Fruit fly (Drosophila melanogaster) whole organism, embryonic: ENCODE data around the gene CG17744.
A peak's percentile ranks its signal among the peaks of the same experiment; 100 is the strongest.

Experiments
- CG10366 ChIP-seq: fragments of 200-800 bp; sonication (Bioruptor generic); IDR thresholded peaks from 2 replicates; pipeline ENCODE4 v1.3.6; 2022; ENCODE audit warnings: missing biosample characterization, missing genetic modification characterization
- CG10979 ChIP-seq: fragments of 200-800 bp; sonication (Bioruptor generic); optimal IDR thresholded peaks from 2 replicates; lab custom pipeline; 2018; ENCODE audit warnings: missing biosample characterization, mild to moderate bottlenecking, missing genetic modification characterization, moderate library complexity
- CG15601 ChIP-seq: fragments of 200-800 bp; sonication (Bioruptor generic); optimal IDR thresholded peaks from 3 replicates; lab custom pipeline; 2019; ENCODE audit warnings: missing biosample characterization, mild to moderate bottlenecking, missing genetic modification characterization, moderate library complexity
- CG17385 ChIP-seq: fragments of 200-800 bp; sonication (Bioruptor generic); optimal IDR thresholded peaks from 3 replicates; lab custom pipeline; 2018; ENCODE audit warnings: missing biosample characterization, mild to moderate bottlenecking, missing genetic modification characterization
- CG30020 ChIP-seq: fragments of 200-800 bp; optimal IDR thresholded peaks from 2 replicates; lab custom pipeline; 2019; ENCODE audit warnings: missing biosample characterization, mild to moderate bottlenecking, missing genetic modification characterization, moderate library complexity
- CG32772 ChIP-seq: fragments of 200-800 bp; sonication (Bioruptor generic); IDR thresholded peaks from 2 replicates; pipeline ENCODE4 v1.3.6; 2022; ENCODE audit warnings: missing biosample characterization, missing genetic modification characterization
- CG34224 ChIP-seq: fragments of 200-800 bp; sonication (Bioruptor generic); IDR thresholded peaks from 3 replicates; pipeline ENCODE4 v1.3.6; 2022; ENCODE audit warnings: missing biosample characterization, missing genetic modification characterization; ENCODE audit not compliant: partially characterized antibody
- CG7271 ChIP-seq: fragments of 200-800 bp; sonication (Bioruptor generic); optimal IDR thresholded peaks from 2 replicates; lab custom pipeline; 2018; ENCODE audit warnings: missing biosample characterization, mild to moderate bottlenecking, missing genetic modification characterization, moderate library complexity
- CG7372 ChIP-seq: fragments of 200-800 bp; sonication (Bioruptor generic); IDR thresholded peaks from 2 replicates; pipeline ENCODE4 v1.3.6; 2022; ENCODE audit warnings: missing biosample characterization, missing genetic modification characterization
- CG8089 ChIP-seq: fragments of 200-800 bp; sonication (Bioruptor generic); optimal IDR thresholded peaks from 3 replicates; lab custom pipeline; 2016; ENCODE audit warnings: missing biosample characterization, missing genetic modification characterization
- CG9609 ChIP-seq: fragments of 200-800 bp; sonication (Bioruptor generic); optimal IDR thresholded peaks from 3 replicates; lab custom pipeline; 2016; ENCODE audit warnings: missing biosample characterization, missing genetic modification characterization
- Chrac-16 ChIP-seq: fragments of 200-800 bp; sonication (Bioruptor generic); optimal IDR thresholded peaks from 3 replicates; lab custom pipeline; 2016; ENCODE audit warnings: missing biosample characterization, missing genetic modification characterization
- D ChIP-seq, 2 experiments: fragments of 200-800 bp in 1 of 2; fragments of >200 bp in 1 of 2; sonication (Bioruptor generic) in 1 of 2; optimal IDR thresholded peaks; 2 replicates in 1 of 2; 3 replicates in 1 of 2; lab custom pipeline; 2017; ENCODE audit warnings: mild to moderate bottlenecking in 1 of 2, missing biosample characterization in 1 of 2, missing genetic modification characterization in 1 of 2, missing genetic modification reagents in 1 of 2
- Dbx ChIP-seq: fragments of 200-800 bp; sonication (Bioruptor generic); IDR thresholded peaks from 3 replicates; pipeline ENCODE4 v1.3.6; 2022; ENCODE audit warnings: missing biosample characterization, missing genetic modification characterization
- Gsc ChIP-seq: fragments of 200-800 bp; sonication (Bioruptor generic); IDR thresholded peaks from 2 replicates; pipeline ENCODE4 v1.3.6; 2022; ENCODE audit warnings: missing biosample characterization, missing genetic modification characterization
- HLHmδ ChIP-seq: fragments of 200-800 bp; sonication (Bioruptor generic); optimal IDR thresholded peaks from 2 replicates; lab custom pipeline; 2018; ENCODE audit warnings: missing biosample characterization, mild to moderate bottlenecking, missing genetic modification characterization, moderate library complexity
- MESR4 ChIP-seq: fragments of 200-800 bp; sonication (Bioruptor generic); optimal IDR thresholded peaks from 2 replicates; lab custom pipeline; 2018; ENCODE audit warnings: missing biosample characterization, mild to moderate bottlenecking, missing genetic modification characterization, moderate library complexity
- Pdp1 ChIP-seq, 2 experiments: fragments of 200-800 bp; sonication (Bioruptor generic); optimal IDR thresholded peaks; 3 replicates each; lab custom pipeline; 2016; ENCODE audit warnings: missing biosample characterization in 2 of 2, missing genetic modification characterization in 2 of 2, mild to moderate bottlenecking in 1 of 2, moderate library complexity in 1 of 2
- Ptx1 ChIP-seq: fragments of 200-800 bp; sonication (Bioruptor generic); IDR thresholded peaks from 2 replicates; pipeline ENCODE4 v1.3.6; 2022; ENCODE audit warnings: missing biosample characterization, missing genetic modification characterization
- Sox102F ChIP-seq: fragments of 200-800 bp; sonication (Bioruptor generic); optimal IDR thresholded peaks from 2 replicates; lab custom pipeline; 2018; ENCODE audit warnings: missing biosample characterization, mild to moderate bottlenecking, missing genetic modification characterization, moderate library complexity
- Stat92E ChIP-seq, 3 experiments: fragments of >200 bp in 2 of 3; fragments of 200-800 bp in 1 of 3; sonication (Bioruptor generic) in 1 of 3; optimal IDR thresholded peaks; 2 replicates each; lab custom pipeline; 2017 to 2019; ENCODE audit warnings: missing biosample characterization in 3 of 3, missing genetic modification characterization in 3 of 3, mild to moderate bottlenecking in 1 of 3, moderate library complexity in 1 of 3
- Xrp1 ChIP-seq: fragments of 200-800 bp; sonication (Bioruptor generic); IDR thresholded peaks from 2 replicates; pipeline ENCODE4 v1.3.6; 2022; ENCODE audit warnings: missing biosample characterization, missing genetic modification characterization
- cas ChIP-seq: fragments of 200-800 bp; sonication (Bioruptor generic); IDR thresholded peaks from 2 replicates; pipeline ENCODE4 v1.3.6; 2022; ENCODE audit warnings: missing biosample characterization, missing genetic modification characterization
- chif ChIP-seq, 2 experiments: fragments of 200-800 bp; sonication (Bioruptor generic); optimal IDR thresholded peaks; 3 replicates each; lab custom pipeline; 2016; ENCODE audit warnings: missing biosample characterization in 2 of 2, missing genetic modification characterization in 2 of 2
- chm ChIP-seq: fragments of 200-800 bp; sonication (Bioruptor generic); IDR thresholded peaks from 2 replicates; pipeline ENCODE4 v1.3.6; 2022; ENCODE audit warnings: missing biosample characterization, missing genetic modification characterization
- eve ChIP-seq, 2 experiments: fragments of >200 bp; optimal IDR thresholded peaks; 2 replicates each; lab custom pipeline; 2017; ENCODE audit warnings: missing biosample characterization in 2 of 2, missing genetic modification characterization in 2 of 2
- gem ChIP-seq: fragments of 200-800 bp; sonication (Bioruptor generic); optimal IDR thresholded peaks from 2 replicates; lab custom pipeline; 2019; ENCODE audit warnings: missing biosample characterization, mild to moderate bottlenecking, missing genetic modification characterization, moderate library complexity
- grau ChIP-seq: fragments of 200-800 bp; optimal IDR thresholded peaks from 3 replicates; lab custom pipeline; 2019; ENCODE audit warnings: missing biosample characterization, mild to moderate bottlenecking, missing genetic modification characterization, moderate library complexity
- gsb-n ChIP-seq: fragments of 200-800 bp; sonication (Bioruptor generic); optimal IDR thresholded peaks from 3 replicates; lab custom pipeline; 2018; ENCODE audit warnings: missing biosample characterization, mild to moderate bottlenecking, missing genetic modification characterization
- her ChIP-seq: fragments of 200-800 bp; sonication (Bioruptor generic); optimal IDR thresholded peaks from 2 replicates; lab custom pipeline; 2016; ENCODE audit warnings: missing biosample characterization, missing genetic modification characterization
- kah ChIP-seq: fragments of 200-800 bp; sonication (Bioruptor generic); optimal IDR thresholded peaks from 2 replicates; lab custom pipeline; 2018; ENCODE audit warnings: missing biosample characterization, mild to moderate bottlenecking, missing genetic modification characterization
- ken ChIP-seq: fragments of 200-800 bp; sonication (Bioruptor generic); IDR thresholded peaks from 3 replicates; pipeline ENCODE4 v1.3.6; 2022; ENCODE audit warnings: missing biosample characterization, missing genetic modification characterization
- peb ChIP-seq: fragments of 200-800 bp; sonication (Bioruptor generic); IDR thresholded peaks from 2 replicates; pipeline ENCODE4 v1.3.6; 2022; ENCODE audit warnings: missing biosample characterization, missing genetic modification characterization
- row ChIP-seq: fragments of 200-800 bp; sonication (Bioruptor generic); IDR thresholded peaks from 3 replicates; pipeline ENCODE4 v1.3.6; 2022; ENCODE audit warnings: missing biosample characterization, missing genetic modification characterization
- sens ChIP-seq: fragments of 200-800 bp; sonication (Bioruptor generic); peaks from one replicate; lab custom pipeline; 2016; ENCODE audit warnings: missing biosample characterization, missing genetic modification characterization
- slou ChIP-seq: fragments of 200-800 bp; sonication (Bioruptor generic); optimal IDR thresholded peaks from 3 replicates; lab custom pipeline; 2016; ENCODE audit warnings: missing biosample characterization, missing genetic modification characterization
- ssp ChIP-seq: fragments of 200-800 bp; sonication (Bioruptor generic); IDR thresholded peaks from 2 replicates; pipeline ENCODE4 v1.3.6; 2022; ENCODE audit warnings: missing biosample characterization, missing genetic modification characterization
- usp ChIP-seq: fragments of >200 bp; optimal IDR thresholded peaks from 2 replicates; lab custom pipeline; 2017; ENCODE audit warnings: missing biosample characterization, missing genetic modification characterization
- vfl ChIP-seq: fragments of 200-800 bp; sonication (Bioruptor generic); optimal IDR thresholded peaks from 2 replicates; lab custom pipeline; 2016; ENCODE audit warnings: missing biosample characterization, missing genetic modification characterization

CG17744 gene

dm6 chr3L:6978757-6979386, 47.7 kb downstream of the CG17744 start:
- TF ChIP-seq Ptx1 (GFP tag; lab: Robert Waterston, UW) (no peak), HLHmδ (no peak), CG7271 (tag; lab: Kevin White, UChicago) (no peak), Xrp1 (peak; percentile 29; the same call in 1 of the 2 replicates), gsb-n (tag; lab: Kevin White, UChicago) (no peak), Stat92E (GFP tag; optimal IDR thresholded peaks at IDR 0.05; lab: Kevin White, UChicago) (peak in 1 of 3 experiments; percentile 20), CG15601 (tag; lab: Kevin White, UChicago) (peak; percentile 94), Pdp1 (GFP tag; optimal IDR thresholded peaks at IDR 0.05; lab: Kevin White, UChicago) (peak in 1 of 2 experiments; percentile 95), CG34224 (no peak), CG30020 (tag; lab: Kevin White, UChicago) (no peak), Chrac-16 (no peak), chif (GFP tag; optimal IDR thresholded peaks at IDR 0.05; lab: Kevin White, UChicago) (no peak), vfl (no peak), kah (GFP tag; lab: Kevin White, UChicago) (peak; percentile 81), ken (GFP tag; lab: Robert Waterston, UW) (no peak), Sox102F (GFP tag; lab: Kevin White, UChicago) (no peak), CG17385 (GFP tag; lab: Kevin White, UChicago) (no peak), grau (tag; lab: Kevin White, UChicago) (peak; percentile 75), peb (GFP tag; lab: Robert Waterston, UW) (no peak), ssp (GFP tag; lab: Robert Waterston, UW) (no peak), CG9609 (GFP tag; lab: Kevin White, UChicago) (no peak), eve (GFP tag; optimal IDR thresholded peaks at IDR 0.05; lab: Kevin White, UChicago) (peak in 1 of 2 experiments; percentile 61), gem (tag; lab: Kevin White, UChicago) (peak; percentile 8), usp (GFP tag; lab: Kevin White, UChicago) (no peak), CG10979 (tag; lab: Kevin White, UChicago) (peak; percentile 11), CG7372 (GFP tag; lab: Robert Waterston, UW) (no peak), her (GFP tag; lab: Kevin White, UChicago) (no peak), MESR4 (GFP tag; lab: Kevin White, UChicago) (no peak), CG8089 (GFP tag; lab: Kevin White, UChicago) (no peak), Dbx (GFP tag; lab: Robert Waterston, UW) (no peak), Gsc (no peak), CG32772 (GFP tag; lab: Robert Waterston, UW) (0 out of 2 replicates have a peak, but pooled peaks have one; percentile 6), cas (no peak), CG10366 (no peak), slou (GFP tag; lab: Kevin White, UChicago) (no peak), D (optimal IDR thresholded peaks at IDR 0.05; lab: Kevin White, UChicago) (peak; percentile 25), D (GFP tag; optimal IDR thresholded peaks at IDR 0.05; lab: Kevin White, UChicago) (no peak), sens (GFP tag; lab: Kevin White, UChicago) (peak; percentile 58), chm (0 out of 2 replicates have a peak, but pooled peaks have one; percentile 24), row (GFP tag; lab: Robert Waterston, UW) (0 out of 3 replicates have a peak, but pooled peaks have one; percentile 10)
